Fruit fly (Drosophila melanogaster): Measurements from ENCODE around the gene CG17776.
A peak's percentile ranks its signal among the peaks of the same experiment; 100 is the strongest.

Gene CG17776

dm6 chrX:2138417-2138816, 46.1 kb upstream of the CG17776 start (continued):
- peak; percentile 51 for TF ChIP-seq CG15479 (GFP tag; optimal IDR thresholded peaks at IDR 0.05)
- no peak for TF ChIP-seq Sox100B (GFP tag; optimal IDR thresholded peaks at IDR 0.05)
- no peak for TF ChIP-seq Jarid2 (GFP tag; optimal IDR thresholded peaks at IDR 0.05)
- no peak for TF ChIP-seq jigr1 (GFP tag; IDR thresholded peaks at IDR 0.05)
- TF ChIP-seq gfzf (GFP tag; optimal IDR thresholded peaks at IDR 0.05) = no peak
- TF ChIP-seq CG10431 (GFP tag; optimal IDR thresholded peaks at IDR 0.05) = no peak
- TF ChIP-seq Scr (GFP tag; IDR thresholded peaks at IDR 0.05; ENCODE audit: partially characterized antibody) = no peak
- no peak for TF ChIP-seq inv (GFP tag; IDR thresholded peaks at IDR 0.05; ENCODE audit: partially characterized antibody)
- TF ChIP-seq lov (optimal IDR thresholded peaks at IDR 0.05) = no peak
- TF ChIP-seq lov (GFP tag; IDR thresholded peaks at IDR 0.05) = no peak
- no peak for TF ChIP-seq kah (GFP tag; optimal IDR thresholded peaks at IDR 0.05)
- no peak for TF ChIP-seq Ets97D (GFP tag; optimal IDR thresholded peaks at IDR 0.05)
- TF ChIP-seq CG9797 (GFP tag; optimal IDR thresholded peaks at IDR 0.05) = no peak
- peak; percentile 5 for TF ChIP-seq ftz-f1 (GFP tag; optimal IDR thresholded peaks at IDR 0.05)
- no peak for TF ChIP-seq CG12299 (tag; optimal IDR thresholded peaks at IDR 0.05)
- TF ChIP-seq CG8478 (optimal IDR thresholded peaks at IDR 0.05) = peak; percentile 27
- TF ChIP-seq CG10654 (GFP tag; optimal IDR thresholded peaks at IDR 0.05) = no peak
- peak in 1 of 2 experiments; percentile 11 for TF ChIP-seq Pdp1 (GFP tag; optimal IDR thresholded peaks at IDR 0.05)
- no peak for TF ChIP-seq CG17802 (tag; optimal IDR thresholded peaks at IDR 0.05)
- no peak for TF ChIP-seq CG11093 (GFP tag; IDR thresholded peaks at IDR 0.05)
- TF ChIP-seq Atf-2 (GFP tag; optimal IDR thresholded peaks at IDR 0.05) = no peak
- TF ChIP-seq CG10959 (GFP tag; IDR thresholded peaks at IDR 0.05) = no peak
- TF ChIP-seq sens (GFP tag) = peak; percentile 51
- TF ChIP-seq zen (tag; optimal IDR thresholded peaks at IDR 0.05) = peak; percentile 91
- no peak for TF ChIP-seq CG10147 (GFP tag; optimal IDR thresholded peaks at IDR 0.05)
- no peak for TF ChIP-seq Dfd (GFP tag; optimal IDR thresholded peaks at IDR 0.05)
- TF ChIP-seq stc (GFP tag; IDR thresholded peaks at IDR 0.05) = no peak
- no peak for TF ChIP-seq lilli (GFP tag; optimal IDR thresholded peaks at IDR 0.05)
- no peak for TF ChIP-seq wek (GFP tag; optimal IDR thresholded peaks at IDR 0.05)

DNA sequence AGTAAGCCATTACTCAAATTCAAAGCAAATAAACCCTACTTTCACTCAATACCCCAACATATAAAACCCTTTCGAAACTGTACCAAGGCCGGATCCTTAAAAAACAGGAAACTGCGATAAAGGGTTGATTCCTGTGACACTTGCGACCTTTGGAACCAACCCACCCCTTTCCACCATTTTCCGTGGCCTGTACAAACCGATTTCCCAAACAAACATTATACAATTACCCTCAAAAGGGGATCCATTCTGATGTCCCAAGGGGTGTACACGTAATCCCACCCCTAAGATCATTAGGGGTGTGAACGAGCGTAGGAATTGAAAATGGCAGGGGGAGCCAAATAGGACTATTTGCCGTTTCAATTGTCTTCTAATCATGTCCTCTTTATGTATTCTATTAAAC, 44.9 kb upstream of the CG17776 start:
- TF ChIP-seq pzg (GFP tag; optimal IDR thresholded peaks at IDR 0.05) (no peak), Nf-YB (GFP tag; optimal IDR thresholded peaks at IDR 0.05) (peak; percentile 55), Kr (GFP tag; optimal IDR thresholded peaks at IDR 0.05) (peak; percentile 76), Nf-YC (tag; optimal IDR thresholded peaks at IDR 0.05) (peak; percentile 77), Stat92E (GFP tag; optimal IDR thresholded peaks at IDR 0.05) (no peak), CG1647 (GFP tag; optimal IDR thresholded peaks at IDR 0.05) (no peak), hb (GFP tag; IDR thresholded peaks at IDR 0.05; ENCODE audit: partially characterized antibody) (no peak), CG10979 (tag; optimal IDR thresholded peaks at IDR 0.05) (no peak), pros (GFP tag; optimal IDR thresholded peaks at IDR 0.05) (peak; percentile 45), CG10654 (GFP tag; optimal IDR thresholded peaks at IDR 0.05) (no peak), caup (GFP tag; optimal IDR thresholded peaks at IDR 0.05; ENCODE audit: severe bottlenecking) (no peak), seq (GFP tag; IDR thresholded peaks at IDR 0.05) (0 out of 2 replicates have a peak, but pooled peaks have one; percentile 36), Ada2b (GFP tag; IDR thresholded peaks at IDR 0.05) (no peak), CG15696 (tag; optimal IDR thresholded peaks at IDR 0.05) (no peak), CG18599 (GFP tag; optimal IDR thresholded peaks at IDR 0.05) (no peak), CG16813 (GFP tag; IDR thresholded peaks at IDR 0.05; ENCODE audit: partially characterized antibody) (no peak), slbo (GFP tag; IDR thresholded peaks at IDR 0.05) (no peak)
